Fruit fly (Drosophila melanogaster) whole organism: ENCODE results near the gene Nlp.

Experiments
- CG8478 ChIP-seq: fragments of >200 bp; optimal IDR thresholded peaks from 2 replicates; lab custom pipeline; 2018; ENCODE audit warnings: inconsistent platforms
- Dll ChIP-seq: fragments of >200 bp; optimal IDR thresholded peaks from 2 replicates; lab custom pipeline; 2017
- EcR ChIP-seq, 2 experiments: fragments of >200 bp; optimal IDR thresholded peaks; 2 replicates each; lab custom pipeline; 2017; ENCODE audit warnings: missing biosample characterization in 2 of 2, missing genetic modification characterization in 2 of 2, missing genetic modification reagents in 2 of 2
- pan ChIP-seq: fragments of >200 bp; optimal IDR thresholded peaks from 2 replicates; lab custom pipeline; 2017
- psq ChIP-seq: fragments of >200 bp; optimal IDR thresholded peaks from 2 replicates; lab custom pipeline; 2017
- usp ChIP-seq: fragments of >200 bp; optimal IDR thresholded peaks from 2 replicates; lab custom pipeline; 2017; ENCODE audit warnings: missing biosample characterization, missing genetic modification characterization, mixed read lengths

The Nlp gene

dm6 chr3R:30004648-30005047 lies at the start of gene Nlp, which contains the start of gene Nph:
Gene Nlp (plus strand): TSS chr3R:30004785.
Gene Nph (minus strand): TSS chr3R:30004861.
- TF ChIP-seq psq (lab: Kevin White, UChicago) (no peak), Dll (lab: Kevin White, UChicago) (no peak), CG8478 (lab: Kevin White, UChicago) (no peak), EcR (GFP tag; optimal IDR thresholded peaks at IDR 0.05; lab: Kevin White, UChicago) (no peak), usp (GFP tag; lab: Kevin White, UChicago) (no peak), pan (lab: Kevin White, UChicago) (no peak)

dm6 chr3R:29959329-29959728 lies 45.3 kb upstream of the Nlp start:
- TF ChIP-seq Dll (lab: Kevin White, UChicago) (no peak), pan (lab: Kevin White, UChicago) (no peak), CG8478 (lab: Kevin White, UChicago) (no peak), usp (GFP tag; lab: Kevin White, UChicago) (no peak), psq (lab: Kevin White, UChicago) (no peak), EcR (GFP tag; optimal IDR thresholded peaks at IDR 0.05; lab: Kevin White, UChicago) (no peak)

- TF ChIP-seq Dll (lab: Kevin White, UChicago) = no peak
- no peak for TF ChIP-seq CG8478 (lab: Kevin White, UChicago)
- TF ChIP-seq pan (lab: Kevin White, UChicago) = no peak
- no peak for TF ChIP-seq EcR (GFP tag; optimal IDR thresholded peaks at IDR 0.05; lab: Kevin White, UChicago)
- TF ChIP-seq psq (lab: Kevin White, UChicago) = no peak
- TF ChIP-seq usp (GFP tag; lab: Kevin White, UChicago) = no peak
These were observed 41.5 kb upstream of the Nlp start for dm6 chr3R:29963102-29963501.

dm6 chr3R:29969347-29969746 lies 35.2 kb upstream of the Nlp start, which contains the start of gene TkR99D:
Gene TkR99D (minus strand): TSS chr3R:29969447.
- no peak for TF ChIP-seq psq (lab: Kevin White, UChicago)

dm6 chr3R:29978595-29978994 lies 26.0 kb upstream of the Nlp start:
- TF ChIP-seq psq (lab: Kevin White, UChicago) = no peak
- no peak for TF ChIP-seq EcR (GFP tag; optimal IDR thresholded peaks at IDR 0.05; lab: Kevin White, UChicago)
- no peak for TF ChIP-seq usp (GFP tag; lab: Kevin White, UChicago)
- no peak for TF ChIP-seq CG8478 (lab: Kevin White, UChicago)
- no peak for TF ChIP-seq pan (lab: Kevin White, UChicago)
- no peak for TF ChIP-seq Dll (lab: Kevin White, UChicago)

dm6 chr3R:29981479-29981878 lies 23.1 kb upstream of the Nlp start:
- TF ChIP-seq EcR (GFP tag; optimal IDR thresholded peaks at IDR 0.05; lab: Kevin White, UChicago) (no peak), usp (GFP tag; lab: Kevin White, UChicago) (no peak), psq (lab: Kevin White, UChicago) (no peak), CG8478 (lab: Kevin White, UChicago) (no peak), pan (lab: Kevin White, UChicago) (no peak), Dll (lab: Kevin White, UChicago) (no peak)

- TF ChIP-seq pan (lab: Kevin White, UChicago) = no peak
- no peak for TF ChIP-seq usp (GFP tag; lab: Kevin White, UChicago)
- no peak for TF ChIP-seq Dll (lab: Kevin White, UChicago)
- TF ChIP-seq EcR (GFP tag; optimal IDR thresholded peaks at IDR 0.05; lab: Kevin White, UChicago) = no peak
- TF ChIP-seq psq (lab: Kevin White, UChicago) = no peak
- no peak for TF ChIP-seq CG8478 (lab: Kevin White, UChicago)
These were observed 22.6 kb upstream of the Nlp start for dm6 chr3R:29982027-29982426.

- no peak for TF ChIP-seq CG8478 (lab: Kevin White, UChicago)
- no peak for TF ChIP-seq psq (lab: Kevin White, UChicago)
- no peak for TF ChIP-seq usp (GFP tag; lab: Kevin White, UChicago)
- no peak for TF ChIP-seq EcR (GFP tag; optimal IDR thresholded peaks at IDR 0.05; lab: Kevin White, UChicago)
- TF ChIP-seq pan (lab: Kevin White, UChicago) = no peak
- no peak for TF ChIP-seq Dll (lab: Kevin White, UChicago)
These were observed 21.5 kb upstream of the Nlp start, which contains the start of gene CG7896 for dm6 chr3R:29983073-29983544. Gene CG7896 (plus strand): TSS chr3R:29983426.

- TF ChIP-seq CG8478 (lab: Kevin White, UChicago) = no peak
- TF ChIP-seq EcR (GFP tag; optimal IDR thresholded peaks at IDR 0.05; lab: Kevin White, UChicago) = no peak
- no peak for TF ChIP-seq usp (GFP tag; lab: Kevin White, UChicago)
- TF ChIP-seq psq (lab: Kevin White, UChicago) = no peak
- no peak for TF ChIP-seq pan (lab: Kevin White, UChicago)
- no peak for TF ChIP-seq Dll (lab: Kevin White, UChicago)
These were observed 20.7 kb upstream of the Nlp start for dm6 chr3R:29983886-29984285.

dm6 chr3R:29985219-29985618 lies 19.4 kb upstream of the Nlp start:
- TF ChIP-seq psq (lab: Kevin White, UChicago) (no peak), pan (lab: Kevin White, UChicago) (no peak), usp (GFP tag; lab: Kevin White, UChicago) (no peak), Dll (lab: Kevin White, UChicago) (no peak), EcR (GFP tag; optimal IDR thresholded peaks at IDR 0.05; lab: Kevin White, UChicago) (no peak), CG8478 (lab: Kevin White, UChicago) (no peak)

dm6 chr3R:29990681-29991080 lies 13.9 kb upstream of the Nlp start:
- TF ChIP-seq pan (lab: Kevin White, UChicago) = no peak
- no peak for TF ChIP-seq psq (lab: Kevin White, UChicago)
- TF ChIP-seq usp (GFP tag; lab: Kevin White, UChicago) = no peak
- no peak for TF ChIP-seq Dll (lab: Kevin White, UChicago)
- TF ChIP-seq EcR (GFP tag; optimal IDR thresholded peaks at IDR 0.05; lab: Kevin White, UChicago) = no peak
- no peak for TF ChIP-seq CG8478 (lab: Kevin White, UChicago)

- TF ChIP-seq psq (lab: Kevin White, UChicago) (no peak), pan (lab: Kevin White, UChicago) (no peak), usp (GFP tag; lab: Kevin White, UChicago) (no peak), Dll (lab: Kevin White, UChicago) (no peak), CG8478 (lab: Kevin White, UChicago) (no peak), EcR (GFP tag; optimal IDR thresholded peaks at IDR 0.05; lab: Kevin White, UChicago) (no peak)
These were observed 11.5 kb upstream of the Nlp start, which contains the start of gene Acph-1 for dm6 chr3R:29993134-29993533. Gene Acph-1 (minus strand): TSS chr3R:29993411.
